Worm (Caenorhabditis elegans) whole organism, dauer: ENCODE data around the gene K03D3.5.

Experiments
- unc-62 ChIP-seq: sonication (generic microtip); optimal IDR thresholded peaks from 2 replicates; lab custom pipeline; 2017; ENCODE audit warnings: missing biosample characterization, missing genetic modification reagents, missing genetic modification characterization

The K03D3.5 gene

ce11 chrIV:16298851-16299250 is 21.5 kb downstream of the K03D3.5 start, which contains the start of gene srz-72:
Gene srz-72, plus strand, starts transcription at chrIV:16299151.
- no peak for TF ChIP-seq unc-62 (GFP tag; lab: Kevin White, UChicago)

- no peak for TF ChIP-seq unc-62 (GFP tag; lab: Kevin White, UChicago)
Measured at ce11 chrIV:16293889-16294288, 26.4 kb downstream of the K03D3.5 start.

- no peak for TF ChIP-seq unc-62 (GFP tag; lab: Kevin White, UChicago)
Measured at ce11 chrIV:16290745-16291144, 29.6 kb downstream of the K03D3.5 start, which contains the start of gene srz-75. Gene srz-75, minus strand, starts transcription at chrIV:16290845.

ce11 chrIV:16280614-16281013 is 39.7 kb downstream of the K03D3.5 start, which contains the start of gene clec-191:
Gene clec-191, minus strand, starts transcription at chrIV:16280714.
- TF ChIP-seq unc-62 (GFP tag; lab: Kevin White, UChicago) = no peak

- no peak for TF ChIP-seq unc-62 (GFP tag; lab: Kevin White, UChicago)
Measured at ce11 chrIV:16277902-16278301, 42.4 kb downstream of the K03D3.5 start, which contains the start of gene ccch-2. Gene ccch-2, plus strand, starts transcription at chrIV:16278202.

ce11 chrIV:16277291-16277690 is 43.0 kb downstream of the K03D3.5 start, which contains the start of gene F38C2.7:
Gene F38C2.7, minus strand, starts transcription at chrIV:16277391.
- TF ChIP-seq unc-62 (GFP tag; lab: Kevin White, UChicago) = no peak

ce11 chrIV:16270955-16271354 is 49.4 kb downstream of the K03D3.5 start, which contains the start of gene F38C2.4:
Gene F38C2.4, plus strand, starts transcription at chrIV:16271255.
- no peak for TF ChIP-seq unc-62 (GFP tag; lab: Kevin White, UChicago)
